Fruit fly (Drosophila melanogaster): Measurements from ENCODE around the gene Sfp87B.

DNA sequence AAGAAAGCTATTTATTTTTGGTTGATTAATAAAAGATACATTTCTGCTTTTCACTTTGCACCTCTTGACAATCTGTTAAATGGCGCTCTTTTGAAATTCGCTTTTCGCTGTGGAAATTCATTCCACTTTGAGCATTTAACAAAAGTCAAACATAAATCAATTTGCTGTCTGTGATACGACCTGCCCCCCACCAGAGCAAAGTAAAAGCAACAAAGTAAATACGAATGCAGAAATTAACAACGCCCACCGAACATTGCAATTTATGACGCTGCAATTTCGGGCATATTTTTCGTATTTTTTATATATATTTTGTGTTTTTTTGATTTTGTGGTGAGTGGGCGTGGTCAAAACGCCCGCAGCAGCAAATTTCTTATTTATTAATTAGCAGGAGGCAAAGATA lies 12.7 kb downstream of the Sfp87B start:
- TF ChIP-seq CG7368 (GFP tag; optimal IDR thresholded peaks at IDR 0.05): no peak
- no peak for TF ChIP-seq Hr4 (GFP tag; optimal IDR thresholded peaks at IDR 0.05)
- no peak for TF ChIP-seq Sox102F (GFP tag; optimal IDR thresholded peaks at IDR 0.05)
- TF ChIP-seq CG34406 (GFP tag; optimal IDR thresholded peaks at IDR 0.05): no peak
- no peak for TF ChIP-seq dac (GFP tag; optimal IDR thresholded peaks at IDR 0.05)
- TF ChIP-seq CG11294 (GFP tag; IDR thresholded peaks at IDR 0.05): no peak
- TF ChIP-seq OdsH (GFP tag; optimal IDR thresholded peaks at IDR 0.05): no peak
- no peak for TF ChIP-seq CG6808 (GFP tag; optimal IDR thresholded peaks at IDR 0.05)
- no peak for TF ChIP-seq Ets96B (tag; optimal IDR thresholded peaks at IDR 0.05)
- TF ChIP-seq fd59A (GFP tag; optimal IDR thresholded peaks at IDR 0.05): no peak
- no peak for TF ChIP-seq Eip78C (GFP tag)
